Fruit fly (Drosophila melanogaster) whole organism: ENCODE measurements around the gene Smyd4-2.

Experiments
- pan ChIP-seq: fragments of >200 bp; optimal IDR thresholded peaks from 2 replicates; lab custom pipeline; 2017
- psq ChIP-seq: fragments of >200 bp; optimal IDR thresholded peaks from 2 replicates; lab custom pipeline; 2017
- usp ChIP-seq: fragments of >200 bp; optimal IDR thresholded peaks from 2 replicates; lab custom pipeline; 2017; ENCODE audit warnings: missing biosample characterization, missing genetic modification characterization, mixed read lengths

dm6 chr3L:12444040-12444439, 42.3 kb upstream of the Smyd4-2 start:
- no peak for TF ChIP-seq usp
- TF ChIP-seq psq (lab: Kevin White, UChicago), result no peak
- no peak for TF ChIP-seq pan (lab: Kevin White, UChicago)
